Worm (Caenorhabditis elegans) whole organism, midembryonic: Measurements from ENCODE around the gene mltn-7.
A peak's percentile ranks its signal among the peaks of the same experiment; 100 is the strongest.

Experiments
- T22C8.4 ChIP-seq: fragments of 200-800 bp; sonication (Bioruptor generic); IDR thresholded peaks from 2 replicates; pipeline ENCODE4 v1.3.6; 2022; ENCODE audit warnings: missing genetic modification characterization, missing compliant biosample characterization
- cog-1 ChIP-seq: sonication (generic microtip); optimal IDR thresholded peaks from 2 replicates; lab custom pipeline; 2016; ENCODE audit warnings: missing genetic modification characterization, missing compliant biosample characterization
- flt-1 ChIP-seq: fragments of 200-800 bp; sonication (Bioruptor generic); IDR thresholded peaks from 2 replicates; pipeline ENCODE4 v1.3.6; 2022; ENCODE audit warnings: missing genetic modification characterization, missing compliant biosample characterization
- klf-2 ChIP-seq: fragments of 200-800 bp; sonication (Bioruptor generic); conservative IDR thresholded peaks from 2 replicates; pipeline ENCODE4 v1.3.6; 2022; ENCODE audit warnings: missing genetic modification reagents, missing genetic modification characterization, missing compliant biosample characterization
- med-1 ChIP-seq: sonication (generic microtip); optimal IDR thresholded peaks from 2 replicates; lab custom pipeline; 2017; ENCODE audit warnings: missing genetic modification characterization, mild to moderate bottlenecking, missing compliant biosample characterization, antibody characterized with exemption, missing genetic modification reagents; ENCODE audit not compliant: insufficient read depth
- ref-1 ChIP-seq: fragments of 200-800 bp; sonication (Bioruptor generic); conservative IDR thresholded peaks from 2 replicates; pipeline ENCODE4 v1.3.6; 2022; ENCODE audit warnings: missing genetic modification reagents, missing genetic modification characterization, missing compliant biosample characterization
- tab-1 ChIP-seq: fragments of 200-800 bp; sonication (Bioruptor generic); IDR thresholded peaks from 2 replicates; pipeline ENCODE4 v1.3.6; 2022; ENCODE audit warnings: missing genetic modification characterization, missing compliant biosample characterization
- ztf-23 ChIP-seq: fragments of 200-800 bp; sonication (Bioruptor generic); IDR thresholded peaks from 2 replicates; pipeline ENCODE4 v1.3.6; 2022; ENCODE audit warnings: missing genetic modification reagents, missing genetic modification characterization, missing compliant biosample characterization
- ztf-29 ChIP-seq: fragments of 200-800 bp; sonication (Bioruptor generic); IDR thresholded peaks from 2 replicates; pipeline ENCODE4 v1.3.6; 2022; ENCODE audit warnings: missing genetic modification reagents, missing genetic modification characterization, missing compliant biosample characterization

mltn-7 gene

ce11 chrV:373192-373591 lies 3.1 kb downstream of the mltn-7 start:
- TF ChIP-seq med-1, result no peak
- 0 out of 2 replicates have a peak, but pooled peaks have one; percentile 31 for TF ChIP-seq flt-1 (GFP tag; lab: Robert Waterston, UW)

ce11 chrV:376790-377189 lies 6.7 kb downstream of the mltn-7 start:
- TF ChIP-seq flt-1 (GFP tag; lab: Robert Waterston, UW), result no peak
- TF ChIP-seq T22C8.4 (GFP tag; lab: Robert Waterston, UW), result no peak
- no peak for TF ChIP-seq med-1
- TF ChIP-seq cog-1 (tag; lab: Kevin White, UChicago), result no peak
- TF ChIP-seq tab-1 (GFP tag; lab: Robert Waterston, UW), result no peak
- TF ChIP-seq ref-1 (GFP tag; lab: Robert Waterston, UW), result no peak
- TF ChIP-seq ztf-23 (GFP tag; lab: Robert Waterston, UW), result no peak
- no peak for TF ChIP-seq ztf-29 (GFP tag; lab: Robert Waterston, UW)
- no peak for TF ChIP-seq klf-2 (GFP tag; lab: Robert Waterston, UW)

ce11 chrV:378231-378630 lies 8.1 kb downstream of the mltn-7 start:
- TF ChIP-seq tab-1 (GFP tag; lab: Robert Waterston, UW) (no peak), ref-1 (GFP tag; lab: Robert Waterston, UW) (no peak), cog-1 (tag; lab: Kevin White, UChicago) (no peak), T22C8.4 (GFP tag; lab: Robert Waterston, UW) (no peak), ztf-29 (GFP tag; lab: Robert Waterston, UW) (no peak), med-1 (no peak)

- TF ChIP-seq ref-1 (GFP tag; lab: Robert Waterston, UW) (no peak), med-1 (no peak), flt-1 (GFP tag; lab: Robert Waterston, UW) (no peak)
Measured at ce11 chrV:380186-380585, 10.1 kb downstream of the mltn-7 start, which contains the start of gene mltn-8. mltn-8 (minus strand) TSS chrV:380286.

- TF ChIP-seq med-1, result no peak
- TF ChIP-seq tab-1 (GFP tag; lab: Robert Waterston, UW), result no peak
- no peak for TF ChIP-seq ztf-23 (GFP tag; lab: Robert Waterston, UW)
Measured at ce11 chrV:381227-381950, 11.3 kb downstream of the mltn-7 start, which contains the start of gene ZK6.8. ZK6.8 (plus strand) TSS chrV:381908.

- no peak for TF ChIP-seq ref-1 (GFP tag; lab: Robert Waterston, UW)
Measured at ce11 chrV:384511-384910, 14.4 kb downstream of the mltn-7 start.

- TF ChIP-seq med-1 (no peak), T22C8.4 (GFP tag; lab: Robert Waterston, UW) (no peak), ztf-23 (GFP tag; lab: Robert Waterston, UW) (no peak), tab-1 (GFP tag; lab: Robert Waterston, UW) (no peak), ztf-29 (GFP tag; lab: Robert Waterston, UW) (no peak), flt-1 (GFP tag; lab: Robert Waterston, UW) (no peak), ref-1 (GFP tag; lab: Robert Waterston, UW) (no peak), klf-2 (GFP tag; lab: Robert Waterston, UW) (no peak)
Measured at ce11 chrV:385488-385887, 15.4 kb downstream of the mltn-7 start, which contains the start of gene lipl-5. lipl-5 (plus strand) TSS chrV:385746.

ce11 chrV:388397-388796 lies 18.3 kb downstream of the mltn-7 start, which contains the start of gene ZK6.6:
ZK6.6 (plus strand) TSS chrV:388697.
- TF ChIP-seq T22C8.4 (GFP tag; lab: Robert Waterston, UW), result no peak
- no peak for TF ChIP-seq med-1
- TF ChIP-seq tab-1 (GFP tag; lab: Robert Waterston, UW), result no peak
- TF ChIP-seq klf-2 (GFP tag; lab: Robert Waterston, UW), result no peak
- TF ChIP-seq ztf-23 (GFP tag; lab: Robert Waterston, UW), result no peak

ce11 chrV:392199-392678 lies 22.1 kb downstream of the mltn-7 start, which contains the start of gene nhr-254:
nhr-254 (plus strand) TSS chrV:392628.
- no peak for TF ChIP-seq ztf-23 (GFP tag; lab: Robert Waterston, UW)
- TF ChIP-seq T22C8.4 (GFP tag; lab: Robert Waterston, UW), result no peak
- TF ChIP-seq flt-1 (GFP tag; lab: Robert Waterston, UW), result no peak
- TF ChIP-seq ref-1 (GFP tag; lab: Robert Waterston, UW), result no peak
- TF ChIP-seq cog-1 (tag; lab: Kevin White, UChicago), result no peak
- no peak for TF ChIP-seq klf-2 (GFP tag; lab: Robert Waterston, UW)
- TF ChIP-seq med-1, result no peak
- TF ChIP-seq ztf-29 (GFP tag; lab: Robert Waterston, UW), result no peak
- TF ChIP-seq tab-1 (GFP tag; lab: Robert Waterston, UW), result no peak

- TF ChIP-seq ztf-29 (GFP tag; lab: Robert Waterston, UW) (no peak), ztf-23 (GFP tag; lab: Robert Waterston, UW) (no peak), med-1 (no peak), tab-1 (GFP tag; lab: Robert Waterston, UW) (no peak), klf-2 (GFP tag; lab: Robert Waterston, UW) (no peak), cog-1 (tag; lab: Kevin White, UChicago) (no peak), flt-1 (GFP tag; lab: Robert Waterston, UW) (no peak), ref-1 (GFP tag; lab: Robert Waterston, UW) (no peak)
Measured at ce11 chrV:396309-396708, 26.2 kb downstream of the mltn-7 start, which contains the start of gene nhr-253. nhr-253 (plus strand) TSS chrV:396593.
